Worm (Caenorhabditis elegans): ENCODE measurements around the gene F25E2.2.
A peak's percentile ranks its signal among the peaks of the same experiment; 100 is the strongest.

F25E2.2 gene

DNA sequence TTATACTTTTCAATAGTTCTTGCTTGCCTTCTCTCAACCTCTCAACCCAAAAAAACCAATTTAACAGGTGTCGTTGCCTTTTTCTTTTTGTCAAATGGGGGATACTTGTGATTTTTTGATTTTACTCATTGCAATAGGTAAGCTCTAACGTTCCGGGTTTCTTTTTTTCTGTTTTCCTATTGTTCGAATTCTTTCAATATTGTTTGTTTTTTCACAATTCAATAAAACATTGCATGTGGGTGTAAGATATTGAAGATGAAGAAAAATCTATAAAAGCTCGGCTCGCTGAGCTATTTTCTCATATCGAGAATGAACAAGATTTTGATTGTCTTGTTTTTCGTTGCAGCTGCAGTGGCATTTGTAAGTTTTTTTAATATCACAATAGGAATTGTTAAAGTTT is 40.1 kb downstream of the F25E2.2 start, which contains the start of gene T04G9.7:
Gene T04G9.7 (plus strand): TSS at position 301 of the 400 bp plus-strand sequence.
- TF ChIP-seq ztf-23 (GFP tag; IDR thresholded peaks at IDR 0.05) (no peak), cog-1 (tag; optimal IDR thresholded peaks at IDR 0.05) (no peak), T22C8.4 (GFP tag; IDR thresholded peaks at IDR 0.05) (no peak), ref-1 (GFP tag; conservative IDR thresholded peaks at IDR 0.05) (no peak), ztf-29 (GFP tag; IDR thresholded peaks at IDR 0.05) (no peak), klf-2 (GFP tag; conservative IDR thresholded peaks at IDR 0.05) (no peak), tab-1 (GFP tag; IDR thresholded peaks at IDR 0.05) (no peak), med-1 (GFP tag; optimal IDR thresholded peaks at IDR 0.05; ENCODE audit: insufficient read depth) (no peak), flt-1 (GFP tag; IDR thresholded peaks at IDR 0.05) (no peak)

DNA sequence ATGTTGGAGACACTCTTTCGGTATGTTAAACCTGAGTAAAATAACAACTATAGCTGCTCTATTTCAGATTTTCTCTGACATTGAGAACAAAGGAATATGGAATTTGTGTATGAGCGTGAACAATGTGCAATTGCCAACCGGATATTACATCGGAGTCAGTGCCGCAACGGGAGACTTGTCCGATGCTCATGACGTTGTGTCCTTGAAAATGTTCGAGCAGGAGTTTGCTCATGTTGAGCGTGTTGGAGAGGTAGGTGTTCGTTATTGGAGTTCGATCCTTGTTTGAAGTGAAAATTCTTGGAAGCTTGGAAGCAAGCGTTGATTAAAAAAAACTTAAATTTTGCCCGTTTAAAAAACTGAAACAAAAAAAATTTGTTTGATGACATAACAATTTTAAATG is 41.0 kb downstream of the F25E2.2 start:
- TF ChIP-seq flt-1 (GFP tag; IDR thresholded peaks at IDR 0.05) (no peak), cog-1 (tag; optimal IDR thresholded peaks at IDR 0.05) (no peak), ref-1 (GFP tag; conservative IDR thresholded peaks at IDR 0.05) (no peak), T22C8.4 (GFP tag; IDR thresholded peaks at IDR 0.05) (no peak), ztf-23 (GFP tag; IDR thresholded peaks at IDR 0.05) (no peak), klf-2 (GFP tag; conservative IDR thresholded peaks at IDR 0.05) (no peak), ztf-29 (GFP tag; IDR thresholded peaks at IDR 0.05) (no peak), med-1 (GFP tag; optimal IDR thresholded peaks at IDR 0.05; ENCODE audit: insufficient read depth) (no peak), tab-1 (GFP tag; IDR thresholded peaks at IDR 0.05) (no peak)

DNA sequence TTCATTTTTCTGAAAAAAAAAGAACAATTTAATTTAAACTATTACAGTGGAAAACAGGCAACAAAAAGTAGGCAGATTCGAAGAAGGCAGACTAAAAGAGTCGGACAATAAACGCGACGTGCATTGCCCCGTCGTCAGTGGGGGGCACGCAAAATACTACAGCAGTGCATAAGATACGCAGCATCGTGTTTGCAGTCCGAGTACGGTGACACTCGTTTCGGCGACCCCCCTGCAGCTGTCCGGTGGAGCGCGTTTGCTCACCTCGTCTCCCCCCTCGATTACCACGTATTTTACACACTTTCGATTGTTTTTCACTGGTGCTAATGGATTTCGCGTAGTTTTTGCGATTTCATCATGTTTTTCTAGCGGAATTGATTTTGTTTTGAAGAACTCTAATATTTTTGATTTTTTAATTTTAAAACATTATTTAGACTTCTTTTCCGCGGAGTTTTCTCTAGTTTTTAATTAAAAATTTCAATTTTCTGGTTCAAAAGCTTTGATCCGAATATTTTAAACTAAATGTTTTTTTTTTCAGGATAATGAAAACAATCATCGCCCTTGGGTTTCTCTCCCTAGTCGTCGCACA is 42.4 kb downstream of the F25E2.2 start, which contains the start of the genes trap-2 and ile-2:
Gene trap-2 (minus strand): TSS at position 9 of the 586 bp plus-strand sequence.
Gene ile-2 (plus strand): TSS at position 536 of the 586 bp plus-strand sequence.
- TF ChIP-seq ref-1 (GFP tag; conservative IDR thresholded peaks at IDR 0.05) (no peak), T22C8.4 (GFP tag; IDR thresholded peaks at IDR 0.05) (no peak), med-1 (GFP tag; optimal IDR thresholded peaks at IDR 0.05; ENCODE audit: insufficient read depth) (no peak), ztf-29 (GFP tag; IDR thresholded peaks at IDR 0.05) (no peak), ztf-23 (GFP tag; IDR thresholded peaks at IDR 0.05) (peak; percentile 80), flt-1 (GFP tag; IDR thresholded peaks at IDR 0.05) (peak; percentile 80), cog-1 (tag; optimal IDR thresholded peaks at IDR 0.05) (peak; percentile 92), klf-2 (GFP tag; conservative IDR thresholded peaks at IDR 0.05) (no peak), tab-1 (GFP tag; IDR thresholded peaks at IDR 0.05) (peak; percentile 71)

DNA sequence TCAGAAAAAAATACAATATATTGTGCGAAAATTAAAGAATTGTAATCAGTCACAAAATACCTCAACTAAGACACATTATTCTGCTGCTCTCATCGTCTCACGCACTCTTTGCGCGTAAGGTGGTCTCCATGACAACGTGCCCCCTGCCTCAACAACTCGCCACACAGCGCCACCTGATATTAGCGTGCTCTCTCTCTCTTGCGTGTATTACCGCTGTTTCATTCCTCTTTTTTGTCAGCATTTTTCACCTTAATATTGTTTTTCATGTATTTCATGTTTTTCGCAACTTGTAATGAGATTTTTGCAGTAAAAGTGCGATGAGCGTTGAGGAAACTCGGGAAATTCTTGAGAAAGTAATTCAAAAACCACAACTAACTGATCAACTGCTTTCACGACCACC is 47.1 kb downstream of the F25E2.2 start, which contains the start of gene dyf-11:
Gene dyf-11 (plus strand): TSS at position 301 of the 400 bp plus-strand sequence.
- no peak for TF ChIP-seq klf-2 (GFP tag; conservative IDR thresholded peaks at IDR 0.05)

DNA sequence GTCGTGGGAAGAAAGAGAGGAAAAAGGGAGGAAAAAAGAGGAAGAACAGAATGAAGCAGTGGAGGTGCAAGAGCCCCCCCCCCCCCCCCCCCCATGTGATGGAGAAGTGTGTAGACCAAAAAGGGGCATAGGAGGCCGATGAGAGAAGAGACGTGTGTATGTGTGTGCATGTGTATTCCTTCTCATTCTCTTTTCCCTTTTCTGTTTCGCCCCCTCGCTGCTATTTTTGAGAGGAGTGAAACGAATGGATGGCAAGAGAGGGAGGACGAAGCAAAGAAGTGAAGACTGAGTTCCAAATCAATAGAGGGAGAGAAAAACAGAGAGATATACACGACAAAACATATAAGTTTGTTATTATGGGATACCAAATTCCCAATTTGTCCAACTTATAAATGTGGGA is 50.0 kb downstream of the F25E2.2 start:
- no peak for TF ChIP-seq ztf-29 (GFP tag; IDR thresholded peaks at IDR 0.05)
- no peak for TF ChIP-seq cog-1 (tag; optimal IDR thresholded peaks at IDR 0.05)
- no peak for TF ChIP-seq tab-1 (GFP tag; IDR thresholded peaks at IDR 0.05)
- TF ChIP-seq ztf-23 (GFP tag; IDR thresholded peaks at IDR 0.05): no peak
- no peak for TF ChIP-seq flt-1 (GFP tag; IDR thresholded peaks at IDR 0.05)
- TF ChIP-seq med-1 (GFP tag; optimal IDR thresholded peaks at IDR 0.05; ENCODE audit: insufficient read depth): no peak
- no peak for TF ChIP-seq ref-1 (GFP tag; conservative IDR thresholded peaks at IDR 0.05)
- no peak for TF ChIP-seq T22C8.4 (GFP tag; IDR thresholded peaks at IDR 0.05)
- no peak for TF ChIP-seq klf-2 (GFP tag; conservative IDR thresholded peaks at IDR 0.05)

DNA sequence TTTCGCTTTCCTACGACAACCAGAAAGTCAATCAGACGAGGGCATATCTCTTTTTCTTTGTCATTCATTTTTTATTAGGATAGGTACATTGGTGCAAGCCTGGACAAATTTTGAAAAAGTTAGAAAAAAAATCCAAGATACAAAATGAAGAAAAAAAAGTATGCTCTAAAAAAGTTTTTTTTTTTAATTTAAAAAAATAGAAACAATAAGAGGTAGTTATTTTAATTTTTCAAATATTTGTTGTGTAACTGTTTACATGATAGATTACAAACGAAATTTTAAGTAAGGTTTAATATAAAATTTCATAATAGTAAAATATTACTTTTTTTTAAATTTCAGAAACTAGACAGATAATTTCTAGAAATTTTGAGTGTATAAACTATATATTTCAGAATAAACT is 51.0 kb downstream of the F25E2.2 start, which contains the start of gene aex-3:
Gene aex-3 (minus strand): TSS at position 101 of the 400 bp plus-strand sequence.
- TF ChIP-seq T22C8.4 (GFP tag; IDR thresholded peaks at IDR 0.05) (no peak), ztf-29 (GFP tag; IDR thresholded peaks at IDR 0.05) (no peak), flt-1 (GFP tag; IDR thresholded peaks at IDR 0.05) (no peak), tab-1 (GFP tag; IDR thresholded peaks at IDR 0.05) (no peak), klf-2 (GFP tag; conservative IDR thresholded peaks at IDR 0.05) (no peak), ref-1 (GFP tag; conservative IDR thresholded peaks at IDR 0.05) (no peak), med-1 (GFP tag; optimal IDR thresholded peaks at IDR 0.05; ENCODE audit: insufficient read depth) (no peak), ztf-23 (GFP tag; IDR thresholded peaks at IDR 0.05) (no peak), cog-1 (tag; optimal IDR thresholded peaks at IDR 0.05) (no peak)
